Fruit fly (Drosophila melanogaster): ENCODE data around the gene CG8300.

Gene CG8300

DNA sequence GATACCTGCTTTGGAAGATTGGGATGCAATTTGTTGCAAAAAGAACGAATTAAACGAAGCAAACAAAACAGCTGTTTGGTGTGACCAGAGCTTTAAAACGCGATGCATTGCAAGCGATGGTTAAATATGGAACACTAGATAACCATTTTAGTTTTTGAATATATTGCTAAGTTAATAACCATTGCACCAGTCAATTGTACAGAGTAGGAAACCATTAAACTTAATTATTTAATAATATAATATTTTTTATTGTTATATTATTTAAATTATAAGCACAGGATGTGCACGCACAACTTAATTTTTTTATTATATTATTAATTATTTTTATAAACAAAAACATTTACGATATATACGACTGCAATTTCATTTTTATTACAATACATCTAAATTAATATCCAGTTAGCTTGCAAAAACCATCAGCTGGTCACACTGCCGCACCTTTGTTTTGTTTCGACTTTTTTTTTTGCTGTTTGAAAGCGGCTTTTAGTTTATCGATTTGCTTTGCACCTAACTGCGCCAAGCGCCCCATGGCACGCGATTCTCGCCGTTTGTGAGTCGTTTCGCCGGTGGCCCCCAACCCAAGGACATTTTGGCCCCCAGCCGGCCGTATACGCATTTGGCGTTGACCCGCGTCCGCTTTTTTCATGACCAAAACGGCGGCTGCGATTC, at the start of gene CG8300, which contains the start of gene CG4617:
CG8300 (plus strand) TSS at position 486 of the 669 bp plus-strand sequence.
CG4617 (minus strand) TSS at position 92 of the 669 bp plus-strand sequence.
- peak; percentile 64 for TF ChIP-seq CG11617 (GFP tag; optimal IDR thresholded peaks at IDR 0.05)
- no peak for TF ChIP-seq Hr96 (GFP tag; optimal IDR thresholded peaks at IDR 0.05)
- peak; percentile 19 for TF ChIP-seq Mnt (GFP tag; optimal IDR thresholded peaks at IDR 0.05)
- peak; percentile 44 for TF ChIP-seq CG14711 (tag; optimal IDR thresholded peaks at IDR 0.05)
- TF ChIP-seq bab1 (GFP tag; optimal IDR thresholded peaks at IDR 0.05) = no peak
- TF ChIP-seq tj (GFP tag; optimal IDR thresholded peaks at IDR 0.05) = peak; percentile 29
- peak; percentile 43 for TF ChIP-seq CG7101 (tag; optimal IDR thresholded peaks at IDR 0.05)

DNA sequence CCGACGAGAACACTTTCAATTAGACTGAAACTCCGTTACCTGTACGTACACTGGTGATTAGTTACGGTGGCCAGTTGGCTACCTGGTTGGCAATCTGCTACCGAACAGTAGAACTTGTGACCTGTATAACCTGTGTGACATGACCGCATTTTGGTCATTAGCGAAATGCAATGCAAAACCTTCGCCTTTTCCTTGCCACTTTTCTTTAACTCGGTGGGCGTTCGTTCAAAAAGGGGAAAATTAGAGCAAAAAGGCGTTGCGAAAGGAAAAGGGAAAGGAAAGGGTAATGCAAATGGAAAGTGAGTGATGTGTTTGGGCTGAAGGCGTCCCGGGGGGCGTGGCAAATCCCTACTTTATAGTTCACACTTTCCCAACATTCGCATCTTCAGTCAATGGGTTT, 45.7 kb upstream of the CG8300 start:
- TF ChIP-seq bab1 (GFP tag; optimal IDR thresholded peaks at IDR 0.05) (no peak), toe (GFP tag; optimal IDR thresholded peaks at IDR 0.05) (no peak), Mnt (GFP tag; optimal IDR thresholded peaks at IDR 0.05) (no peak), CG11617 (GFP tag; optimal IDR thresholded peaks at IDR 0.05) (no peak), CG14711 (tag; optimal IDR thresholded peaks at IDR 0.05) (no peak), CG12768 (GFP tag; optimal IDR thresholded peaks at IDR 0.05) (no peak), CG7101 (tag; optimal IDR thresholded peaks at IDR 0.05) (no peak)

DNA sequence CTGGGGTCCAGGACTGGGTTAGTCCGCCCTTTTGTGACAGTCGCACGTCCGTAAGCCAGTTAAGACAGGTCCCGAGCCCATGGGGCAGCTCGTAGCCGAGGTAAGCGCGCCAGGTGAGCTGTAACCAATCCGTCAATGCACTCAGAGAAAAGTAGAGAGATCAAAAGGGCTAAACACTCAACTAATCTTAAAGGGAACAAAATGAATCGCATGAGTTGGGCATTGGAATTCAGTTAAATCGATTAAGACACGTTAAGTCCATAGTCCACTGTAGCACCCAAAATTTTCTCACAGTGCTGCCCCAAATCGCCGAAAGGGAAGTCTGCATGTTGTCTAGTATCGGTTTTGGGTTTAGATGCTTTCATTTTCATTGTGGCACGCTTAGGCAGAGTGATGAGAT, 41.1 kb upstream of the CG8300 start:
- TF ChIP-seq pad (GFP tag; optimal IDR thresholded peaks at IDR 0.05) = no peak
- TF ChIP-seq Crg-1 (GFP tag; optimal IDR thresholded peaks at IDR 0.05) = no peak
- no peak for TF ChIP-seq CG7045 (GFP tag; optimal IDR thresholded peaks at IDR 0.05)
- TF ChIP-seq CG12768 (GFP tag; optimal IDR thresholded peaks at IDR 0.05) = no peak
- no peak for TF ChIP-seq CG14711 (tag; optimal IDR thresholded peaks at IDR 0.05)

DNA sequence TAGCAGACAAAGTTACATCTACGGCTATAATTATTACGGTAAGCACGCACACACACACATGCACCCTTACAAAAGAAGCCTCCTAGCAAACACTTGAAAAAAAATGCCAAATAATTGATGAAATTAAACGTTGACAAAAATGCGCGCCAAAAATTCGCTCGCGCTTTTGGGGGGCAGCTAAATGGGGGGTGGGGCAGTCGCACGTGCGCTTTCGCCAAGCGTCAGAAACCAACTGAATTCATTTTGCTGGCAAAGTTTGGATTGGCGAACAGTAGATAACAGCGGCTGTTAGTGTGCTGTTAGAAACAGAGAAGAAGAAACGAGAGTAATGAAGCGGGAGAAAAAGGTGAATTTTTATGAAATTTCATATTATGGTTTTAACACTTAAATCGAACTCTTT, 38.9 kb upstream of the CG8300 start, which contains the start of gene CG12541:
CG12541 (minus strand) TSS at position 218 of the 400 bp plus-strand sequence.
- TF ChIP-seq CG7045 (GFP tag; optimal IDR thresholded peaks at IDR 0.05) (no peak), CG33017 (tag; optimal IDR thresholded peaks at IDR 0.05) (no peak), cnc (optimal IDR thresholded peaks at IDR 0.05) (no peak), tj (GFP tag; optimal IDR thresholded peaks at IDR 0.05) (no peak), bab1 (GFP tag; optimal IDR thresholded peaks at IDR 0.05) (no peak), CG1620 (GFP tag; optimal IDR thresholded peaks at IDR 0.05) (no peak), kay (GFP tag; ENCODE audit: borderline replicate concordance) (no peak), Clk (GFP tag; optimal IDR thresholded peaks at IDR 0.05) (no peak), CG5204 (GFP tag; optimal IDR thresholded peaks at IDR 0.05) (no peak), CG14711 (tag; optimal IDR thresholded peaks at IDR 0.05) (no peak), cic (GFP tag; optimal IDR thresholded peaks at IDR 0.05) (no peak)

DNA sequence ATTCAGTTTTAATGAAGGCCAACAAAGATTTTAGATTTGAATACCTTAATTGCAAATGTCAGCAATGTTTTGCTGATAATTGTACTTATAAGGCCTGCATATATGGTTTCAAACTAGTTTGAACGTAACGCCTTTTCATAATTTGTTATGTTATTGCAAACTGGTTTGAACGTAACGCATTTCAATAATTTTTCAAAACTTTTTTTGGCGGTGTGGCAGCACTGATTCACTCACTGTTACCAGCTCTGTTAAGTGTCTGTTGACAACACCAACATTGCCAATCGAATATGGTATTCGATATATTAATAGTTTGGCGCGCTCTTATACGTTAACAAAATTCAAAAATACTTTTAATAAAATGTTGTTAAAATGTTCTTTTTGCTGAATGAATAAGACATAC, 38.1 kb upstream of the CG8300 start:
- no peak for TF ChIP-seq Hr96 (GFP tag; optimal IDR thresholded peaks at IDR 0.05)

DNA sequence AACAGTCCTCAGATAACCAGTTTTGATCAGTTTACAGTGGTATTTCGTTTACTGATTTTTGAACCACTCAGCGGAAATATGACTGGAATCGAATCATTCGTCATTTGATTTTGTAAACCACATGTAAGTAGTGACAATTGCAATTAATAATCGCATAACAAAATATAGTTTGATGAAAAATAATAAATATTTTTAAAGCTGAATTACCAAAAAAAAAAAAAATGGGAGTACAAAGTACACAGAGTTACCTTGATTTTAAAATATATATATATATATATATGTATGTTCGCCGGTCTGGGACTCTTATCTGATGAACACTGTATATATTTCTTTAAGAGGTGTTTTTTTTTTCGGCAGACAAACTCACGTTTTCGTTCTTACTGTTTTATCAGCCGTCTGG, 37.4 kb upstream of the CG8300 start:
- peak; percentile 24 for TF ChIP-seq tj (GFP tag; optimal IDR thresholded peaks at IDR 0.05)
- peak; percentile 9 for TF ChIP-seq kay (GFP tag; ENCODE audit: borderline replicate concordance)
- TF ChIP-seq Mnt (GFP tag; optimal IDR thresholded peaks at IDR 0.05) = no peak
- TF ChIP-seq bab1 (GFP tag; optimal IDR thresholded peaks at IDR 0.05) = no peak

DNA sequence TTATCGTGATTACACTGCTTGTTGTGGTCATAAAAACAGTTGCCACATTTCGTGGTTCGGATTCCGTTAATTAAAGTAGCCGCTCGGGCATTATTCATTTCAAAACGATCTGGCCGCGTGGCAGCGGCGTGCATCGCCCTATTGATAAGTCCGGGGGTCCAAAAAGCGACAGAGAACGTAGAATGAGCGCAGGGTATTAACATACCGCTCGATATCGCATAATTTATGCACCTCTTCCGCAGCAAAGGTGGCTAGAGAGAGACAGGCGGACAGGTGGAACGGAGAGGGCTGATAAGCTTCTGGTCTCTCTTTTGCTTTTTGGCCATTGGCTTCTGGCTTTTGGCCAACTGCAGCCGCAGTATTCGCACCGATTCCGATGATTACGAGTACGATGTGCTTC, 36.6 kb upstream of the CG8300 start:
- TF ChIP-seq Crg-1 (GFP tag; optimal IDR thresholded peaks at IDR 0.05) (no peak), toe (GFP tag; optimal IDR thresholded peaks at IDR 0.05) (no peak), Hr96 (GFP tag; optimal IDR thresholded peaks at IDR 0.05) (peak; percentile 4), CG5204 (GFP tag; optimal IDR thresholded peaks at IDR 0.05) (no peak), Mnt (GFP tag; optimal IDR thresholded peaks at IDR 0.05) (peak; percentile 6), CG1620 (GFP tag; optimal IDR thresholded peaks at IDR 0.05) (no peak), CG14711 (tag; optimal IDR thresholded peaks at IDR 0.05) (no peak), ovo (GFP tag; optimal IDR thresholded peaks at IDR 0.05) (no peak)

DNA sequence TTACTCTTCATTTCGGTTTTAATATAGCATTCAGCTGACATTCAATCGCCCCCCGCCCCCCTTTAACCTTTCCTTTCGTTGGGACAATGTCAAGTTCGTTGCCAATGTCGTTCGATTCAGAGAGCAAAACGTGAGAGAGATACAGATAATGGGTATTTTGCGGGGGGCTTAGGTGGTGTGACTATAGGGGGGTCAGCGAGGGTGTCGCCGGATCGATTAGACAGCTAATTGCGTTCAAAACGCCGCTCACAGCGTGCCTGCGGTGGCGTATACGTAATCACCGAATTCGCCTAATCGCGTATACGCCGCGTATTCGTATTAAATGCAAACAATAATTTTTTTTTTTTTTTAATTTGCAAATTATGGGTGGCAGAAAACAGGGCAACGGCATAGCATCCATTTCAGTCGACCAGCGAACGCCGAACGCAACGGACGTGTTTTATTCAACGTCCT, 35.6 kb upstream of the CG8300 start, which contains the start of gene CG4607:
CG4607 (plus strand) TSS at position 403 of the 453 bp plus-strand sequence.
- TF ChIP-seq Hr96 (GFP tag; optimal IDR thresholded peaks at IDR 0.05) = peak; percentile 21
- TF ChIP-seq CG7045 (GFP tag; optimal IDR thresholded peaks at IDR 0.05) = peak; percentile 12
- no peak for TF ChIP-seq cnc (optimal IDR thresholded peaks at IDR 0.05)
- peak; percentile 3 for TF ChIP-seq CG5204 (GFP tag; optimal IDR thresholded peaks at IDR 0.05)
- peak; percentile 29 for TF ChIP-seq pad (GFP tag; optimal IDR thresholded peaks at IDR 0.05)
- TF ChIP-seq toe (GFP tag; optimal IDR thresholded peaks at IDR 0.05) = no peak
- peak; percentile 56 for TF ChIP-seq CG12768 (GFP tag; optimal IDR thresholded peaks at IDR 0.05)
- no peak for TF ChIP-seq CG14711 (tag; optimal IDR thresholded peaks at IDR 0.05)
- peak; percentile 12 for TF ChIP-seq kay (GFP tag; ENCODE audit: borderline replicate concordance)
- peak; percentile 4 for TF ChIP-seq tj (GFP tag; optimal IDR thresholded peaks at IDR 0.05)
- TF ChIP-seq Crg-1 (GFP tag; optimal IDR thresholded peaks at IDR 0.05) = peak; percentile 6
- TF ChIP-seq CG1620 (GFP tag; optimal IDR thresholded peaks at IDR 0.05) = peak; percentile 0
- TF ChIP-seq CG33017 (tag; optimal IDR thresholded peaks at IDR 0.05) = no peak
- TF ChIP-seq ovo (GFP tag; optimal IDR thresholded peaks at IDR 0.05) = no peak
- no peak for TF ChIP-seq CG11617 (GFP tag; optimal IDR thresholded peaks at IDR 0.05)
- TF ChIP-seq Mnt (GFP tag; optimal IDR thresholded peaks at IDR 0.05) = peak; percentile 40
- peak; percentile 15 for TF ChIP-seq CG7101 (tag; optimal IDR thresholded peaks at IDR 0.05)
- no peak for TF ChIP-seq bab1 (GFP tag; optimal IDR thresholded peaks at IDR 0.05)
- TF ChIP-seq cic (GFP tag; optimal IDR thresholded peaks at IDR 0.05) = peak; percentile 83
- TF ChIP-seq Clk (GFP tag; optimal IDR thresholded peaks at IDR 0.05) = peak; percentile 1

Data from whole organism, adult.